Worm (Caenorhabditis elegans): Measurements from ENCODE around the gene famh-136.
"Not testable (repeated sequence)": the region's sequence is repeated elsewhere in the genome, so short reads cannot be mapped to it uniquely, and the experiment has no call there.

Gene famh-136

DNA sequence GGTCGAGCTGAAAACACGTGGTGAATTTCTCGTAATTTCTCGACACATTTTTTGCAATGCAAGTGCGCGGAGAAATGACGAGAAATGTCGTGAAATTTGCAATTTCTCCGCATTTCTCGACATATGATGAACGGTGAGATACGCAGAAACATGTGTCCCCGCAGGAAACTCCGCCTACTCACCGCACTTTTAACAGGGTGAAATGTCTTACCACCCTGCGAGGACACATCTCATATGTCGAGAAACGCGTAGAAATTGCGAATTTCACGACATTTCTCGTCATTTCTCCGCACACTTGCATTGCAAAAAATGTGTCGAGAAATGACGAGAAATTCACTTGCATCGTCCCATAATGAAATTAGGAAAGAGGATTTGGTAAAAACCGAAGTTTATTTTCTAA, 13.5 kb downstream of the famh-136 start:
- TF ChIP-seq snpc-4 (GFP tag; optimal IDR thresholded peaks at IDR 0.05); cebp-1 (GFP tag; IDR thresholded peaks at IDR 0.05): not testable (repeated sequence)
- TF ChIP-seq snpc-4 (tag; optimal IDR thresholded peaks at IDR 0.05) (peak in 1 of 4 experiments; percentile 39), F33H1.4 (GFP tag; IDR thresholded peaks at IDR 0.05) (peak; percentile 69), ekl-4 (GFP tag; IDR thresholded peaks at IDR 0.05) (peak; percentile 79), rcor-1 (GFP tag; IDR thresholded peaks at IDR 0.05) (peak; percentile 42; the same call in 1 of the 2 replicates), lsl-1 (GFP tag; optimal IDR thresholded peaks at IDR 0.05) (peak; percentile 12), madf-6 (GFP tag; IDR thresholded peaks at IDR 0.05) (peak; percentile 69), F39B2.1 (GFP tag; IDR thresholded peaks at IDR 0.05) (peak; percentile 99), aptf-2 (GFP tag; conservative IDR thresholded peaks at IDR 0.05) (peak; percentile 55; the same call in 1 of the 2 replicates), tbp1 (GFP tag; optimal IDR thresholded peaks at IDR 0.05) (peak; percentile 39), lin-54 (GFP tag; optimal IDR thresholded peaks at IDR 0.05) (peak; percentile 21), Y53G8AR.9 (GFP tag; conservative IDR thresholded peaks at IDR 0.05) (0 out of 2 replicates have a peak, but pooled peaks have one; percentile 45), nfyb-1 (GFP tag; IDR thresholded peaks at IDR 0.05) (0 out of 2 replicates have a peak, but pooled peaks have one; percentile 11), dox-1 (GFP tag; IDR thresholded peaks at IDR 0.05) (peak; percentile 81), cebp-1 (tag; optimal IDR thresholded peaks at IDR 0.05) (peak; percentile 3), mcd-1 (GFP tag; IDR thresholded peaks at IDR 0.05) (peak; percentile 56), D2030.7 (GFP tag; IDR thresholded peaks at IDR 0.05) (peak; percentile 39; the same call in 1 of the 2 replicates), hmg-1.2 (GFP tag; IDR thresholded peaks at IDR 0.05) (0 out of 2 replicates have a peak, but pooled peaks have one; percentile 42), pbrm-1 (GFP tag; IDR thresholded peaks at IDR 0.05) (peak; percentile 90)

- no peak for TF ChIP-seq K12H6.12 (tag; optimal IDR thresholded peaks at IDR 0.05)
- no peak for TF ChIP-seq ama-1 (optimal IDR thresholded peaks at IDR 0.05)
- TF ChIP-seq ama-1 (GFP tag; optimal IDR thresholded peaks at IDR 0.05) = no peak
- no peak for TF ChIP-seq Y67H2A.10 (GFP tag; conservative IDR thresholded peaks at IDR 0.05)
- TF ChIP-seq ceh-91 (GFP tag; IDR thresholded peaks at IDR 0.05) = no peak
These were observed 15.7 kb downstream of the famh-136 start for ce11 chrIII:8903263-8903662.

- TF ChIP-seq F33H1.4 (GFP tag; IDR thresholded peaks at IDR 0.05) (peak; percentile 100), lin-40 (tag; optimal IDR thresholded peaks at IDR 0.05) (peak; percentile 96), hmg-20 (GFP tag; IDR thresholded peaks at IDR 0.05) (peak; percentile 91), zfh-2 (GFP tag; conservative IDR thresholded peaks at IDR 0.05) (peak; percentile 98), pha-4 (tag; optimal IDR thresholded peaks at IDR 0.05) (no peak), ama-1 (optimal IDR thresholded peaks at IDR 0.05) (no peak), ama-1 (GFP tag; optimal IDR thresholded peaks at IDR 0.05) (no peak), T26A5.8 (tag; optimal IDR thresholded peaks at IDR 0.05) (no peak), rpc-1 (optimal IDR thresholded peaks at IDR 0.05) (no peak), rpc-1 (tag; optimal IDR thresholded peaks at IDR 0.05) (no peak), tlf-1 (GFP tag; optimal IDR thresholded peaks at IDR 0.05) (peak; percentile 98), K11D2.4 (GFP tag; IDR thresholded peaks at IDR 0.05) (peak; percentile 93), cebp-1 (GFP tag; IDR thresholded peaks at IDR 0.05) (peak; percentile 85), cebp-1 (tag; optimal IDR thresholded peaks at IDR 0.05) (peak; percentile 94), akir-1 (GFP tag; optimal IDR thresholded peaks at IDR 0.05) (no peak), egl-18 (GFP tag; IDR thresholded peaks at IDR 0.05) (peak; percentile 77; the same call in 1 of the 2 replicates), snpc-1.1 (tag; optimal IDR thresholded peaks at IDR 0.05; ENCODE audit: insufficient read depth) (peak; percentile 52), ztf-25 (GFP tag; IDR thresholded peaks at IDR 0.05) (no peak), F37B4.10 (GFP tag; IDR thresholded peaks at IDR 0.05) (peak; percentile 91; the same call in 1 of the 2 replicates), hmg-1.2 (GFP tag; IDR thresholded peaks at IDR 0.05) (peak; percentile 86), atf-7 (tag; optimal IDR thresholded peaks at IDR 0.05) (peak; percentile 86), ceh-91 (GFP tag; IDR thresholded peaks at IDR 0.05) (peak; percentile 99), dpff-1 (tag; optimal IDR thresholded peaks at IDR 0.05) (no peak), nfyb-1 (GFP tag; IDR thresholded peaks at IDR 0.05) (peak; percentile 98), xnd-1 (tag; optimal IDR thresholded peaks at IDR 0.05) (peak; percentile 97), C06A6.2 (GFP tag; conservative IDR thresholded peaks at IDR 0.05) (peak; percentile 86), F39B2.1 (GFP tag; IDR thresholded peaks at IDR 0.05) (peak; percentile 91), B0035.1 (tag; optimal IDR thresholded peaks at IDR 0.05) (peak; percentile 58), gei-17 (GFP tag; optimal IDR thresholded peaks at IDR 0.05) (peak; percentile 86), pbrm-1 (GFP tag; IDR thresholded peaks at IDR 0.05) (peak; percentile 96), sdz-38 (tag; optimal IDR thresholded peaks at IDR 0.05) (no peak)
These were observed 16.5 kb downstream of the famh-136 start, which contains the start of gene lin-9 for ce11 chrIII:8904044-8904443. Gene lin-9, minus strand, starts transcription at chrIII:8904131.

All from whole organism, young adult.